Worm (Caenorhabditis elegans): Measurements from ENCODE around the gene C30G12.4.

The C30G12.4 gene

ce11 chrII:7245576-7245975 is 16.4 kb upstream of the C30G12.4 start, which contains the start of gene skpo-3:
Gene skpo-3, plus strand, starts transcription at chrII:7245876.
- TF ChIP-seq him-1 (tag; optimal IDR thresholded peaks at IDR 0.05), result no peak
- TF ChIP-seq dao-5 (tag; optimal IDR thresholded peaks at IDR 0.05), result no peak
- TF ChIP-seq W03F9.2 (tag; optimal IDR thresholded peaks at IDR 0.05), result no peak

ce11 chrII:7251978-7252377 is 10.0 kb upstream of the C30G12.4 start, which contains the start of the genes prx-13 and ada-2:
Gene prx-13, minus strand, starts transcription at chrII:7252015.
Gene ada-2, plus strand, starts transcription at chrII:7252259.
- no peak for TF ChIP-seq W03F9.2 (tag; optimal IDR thresholded peaks at IDR 0.05)
- TF ChIP-seq dao-5 (tag; optimal IDR thresholded peaks at IDR 0.05), result no peak

ce11 chrII:7253073-7253472 is 8.9 kb upstream of the C30G12.4 start, which contains the start of gene lsm-4:
Gene lsm-4, minus strand, starts transcription at chrII:7253163.
- no peak for TF ChIP-seq dao-5 (tag; optimal IDR thresholded peaks at IDR 0.05)

- no peak for TF ChIP-seq dao-5 (tag; optimal IDR thresholded peaks at IDR 0.05)
- TF ChIP-seq him-1 (tag; optimal IDR thresholded peaks at IDR 0.05), result no peak
- no peak for TF ChIP-seq W03F9.2 (tag; optimal IDR thresholded peaks at IDR 0.05)
Observed at ce11 chrII:7255614-7256162, 6.3 kb upstream of the C30G12.4 start, which contains the start of gene F32A5.8. Gene F32A5.8, plus strand, starts transcription at chrII:7256112.

ce11 chrII:7264675-7265074 is 2.7 kb downstream of the C30G12.4 start:
- TF ChIP-seq W03F9.2 (tag; optimal IDR thresholded peaks at IDR 0.05) (no peak), dao-5 (tag; optimal IDR thresholded peaks at IDR 0.05) (no peak), him-1 (tag; optimal IDR thresholded peaks at IDR 0.05) (no peak)

ce11 chrII:7269783-7270182 is 7.8 kb downstream of the C30G12.4 start:
- TF ChIP-seq W03F9.2 (tag; optimal IDR thresholded peaks at IDR 0.05) (no peak), him-1 (tag; optimal IDR thresholded peaks at IDR 0.05) (no peak), dao-5 (tag; optimal IDR thresholded peaks at IDR 0.05) (no peak)

ce11 chrII:7272513-7272912 is 10.6 kb downstream of the C30G12.4 start:
- TF ChIP-seq W03F9.2 (tag; optimal IDR thresholded peaks at IDR 0.05) (no peak), him-1 (tag; optimal IDR thresholded peaks at IDR 0.05) (no peak), dao-5 (tag; optimal IDR thresholded peaks at IDR 0.05) (no peak)

ce11 chrII:7273517-7273916 is 11.6 kb downstream of the C30G12.4 start:
- no peak for TF ChIP-seq W03F9.2 (tag; optimal IDR thresholded peaks at IDR 0.05)

ce11 chrII:7277257-7277656 is 15.3 kb downstream of the C30G12.4 start:
- TF ChIP-seq him-1 (tag; optimal IDR thresholded peaks at IDR 0.05) (no peak), dao-5 (tag; optimal IDR thresholded peaks at IDR 0.05) (no peak), W03F9.2 (tag; optimal IDR thresholded peaks at IDR 0.05) (no peak)

ce11 chrII:7277925-7278324 is 16.0 kb downstream of the C30G12.4 start:
- TF ChIP-seq W03F9.2 (tag; optimal IDR thresholded peaks at IDR 0.05), result no peak

ce11 chrII:7279808-7280207 is 17.9 kb downstream of the C30G12.4 start:
- TF ChIP-seq dao-5 (tag; optimal IDR thresholded peaks at IDR 0.05), result no peak
- no peak for TF ChIP-seq him-1 (tag; optimal IDR thresholded peaks at IDR 0.05)
- TF ChIP-seq W03F9.2 (tag; optimal IDR thresholded peaks at IDR 0.05), result no peak

ce11 chrII:7280584-7280983 is 18.6 kb downstream of the C30G12.4 start:
- no peak for TF ChIP-seq dao-5 (tag; optimal IDR thresholded peaks at IDR 0.05)
- TF ChIP-seq him-1 (tag; optimal IDR thresholded peaks at IDR 0.05), result no peak
- TF ChIP-seq W03F9.2 (tag; optimal IDR thresholded peaks at IDR 0.05), result no peak

- TF ChIP-seq dao-5 (tag; optimal IDR thresholded peaks at IDR 0.05), result no peak
- TF ChIP-seq him-1 (tag; optimal IDR thresholded peaks at IDR 0.05), result no peak
- no peak for TF ChIP-seq W03F9.2 (tag; optimal IDR thresholded peaks at IDR 0.05)
Observed at ce11 chrII:7283063-7283462, 21.1 kb downstream of the C30G12.4 start.

- TF ChIP-seq W03F9.2 (tag; optimal IDR thresholded peaks at IDR 0.05) (no peak), dao-5 (tag; optimal IDR thresholded peaks at IDR 0.05) (no peak), him-1 (tag; optimal IDR thresholded peaks at IDR 0.05) (no peak)
Observed at ce11 chrII:7287140-7287539, 25.2 kb downstream of the C30G12.4 start.

ce11 chrII:7287709-7288108 is 25.8 kb downstream of the C30G12.4 start:
- TF ChIP-seq W03F9.2 (tag; optimal IDR thresholded peaks at IDR 0.05) (no peak), him-1 (tag; optimal IDR thresholded peaks at IDR 0.05) (no peak), dao-5 (tag; optimal IDR thresholded peaks at IDR 0.05) (no peak)

Measured in whole organism, L4/young adult.